Worm (Caenorhabditis elegans) whole organism, midembryonic: Measurements from ENCODE around the gene T25B9.11.
"Not testable (repeated sequence)": the region's sequence is repeated elsewhere in the genome, so short reads cannot be mapped to it uniquely, and the experiment has no call there.

Experiments
- T22C8.4 ChIP-seq: fragments of 200-800 bp; sonication (Bioruptor generic); IDR thresholded peaks from 2 replicates; pipeline ENCODE4 v1.3.6; 2022; ENCODE audit warnings: missing genetic modification characterization, missing compliant biosample characterization
- cog-1 ChIP-seq: sonication (generic microtip); optimal IDR thresholded peaks from 2 replicates; lab custom pipeline; 2016; ENCODE audit warnings: missing genetic modification characterization, missing compliant biosample characterization
- flt-1 ChIP-seq: fragments of 200-800 bp; sonication (Bioruptor generic); IDR thresholded peaks from 2 replicates; pipeline ENCODE4 v1.3.6; 2022; ENCODE audit warnings: missing genetic modification characterization, missing compliant biosample characterization
- med-1 ChIP-seq: sonication (generic microtip); optimal IDR thresholded peaks from 2 replicates; lab custom pipeline; 2017; ENCODE audit warnings: missing genetic modification characterization, mild to moderate bottlenecking, missing compliant biosample characterization, antibody characterized with exemption, missing genetic modification reagents; ENCODE audit not compliant: insufficient read depth
- ref-1 ChIP-seq: fragments of 200-800 bp; sonication (Bioruptor generic); conservative IDR thresholded peaks from 2 replicates; pipeline ENCODE4 v1.3.6; 2022; ENCODE audit warnings: missing genetic modification reagents, missing genetic modification characterization, missing compliant biosample characterization
- tab-1 ChIP-seq: fragments of 200-800 bp; sonication (Bioruptor generic); IDR thresholded peaks from 2 replicates; pipeline ENCODE4 v1.3.6; 2022; ENCODE audit warnings: missing genetic modification characterization, missing compliant biosample characterization
- ztf-23 ChIP-seq: fragments of 200-800 bp; sonication (Bioruptor generic); IDR thresholded peaks from 2 replicates; pipeline ENCODE4 v1.3.6; 2022; ENCODE audit warnings: missing genetic modification reagents, missing genetic modification characterization, missing compliant biosample characterization
- ztf-29 ChIP-seq: fragments of 200-800 bp; sonication (Bioruptor generic); IDR thresholded peaks from 2 replicates; pipeline ENCODE4 v1.3.6; 2022; ENCODE audit warnings: missing genetic modification reagents, missing genetic modification characterization, missing compliant biosample characterization

DNA sequence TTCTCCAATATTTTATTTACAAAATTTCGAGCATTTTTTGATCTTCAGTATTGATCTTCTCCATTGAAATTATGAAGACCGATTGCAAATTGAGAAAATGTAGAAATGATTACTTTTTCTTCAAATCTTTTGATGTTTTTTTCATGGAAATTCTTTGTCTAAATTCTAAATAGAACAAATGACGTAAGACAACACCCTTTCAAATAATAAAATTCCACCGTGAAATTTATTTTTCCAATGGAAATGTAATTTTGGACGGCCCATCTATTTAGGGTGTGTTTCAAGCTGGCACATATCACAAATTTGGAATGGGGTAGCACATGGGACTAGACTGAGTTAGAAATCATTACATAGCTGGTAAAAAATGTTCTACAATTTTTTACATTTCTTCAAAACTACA lies 12.6 kb upstream of the T25B9.11 start, which contains the start of gene T25B9.2:
- TF ChIP-seq med-1; ztf-29; flt-1 (GFP tag; lab: Robert Waterston, UW); ztf-23; T22C8.4 (GFP tag; lab: Robert Waterston, UW); tab-1 (GFP tag; lab: Robert Waterston, UW); cog-1 (tag; lab: Kevin White, UChicago); ref-1 (GFP tag; lab: Robert Waterston, UW): not testable (repeated sequence)
